Fruit fly (Drosophila melanogaster): ENCODE measurements around the gene CG17477.

The CG17477 gene

DNA sequence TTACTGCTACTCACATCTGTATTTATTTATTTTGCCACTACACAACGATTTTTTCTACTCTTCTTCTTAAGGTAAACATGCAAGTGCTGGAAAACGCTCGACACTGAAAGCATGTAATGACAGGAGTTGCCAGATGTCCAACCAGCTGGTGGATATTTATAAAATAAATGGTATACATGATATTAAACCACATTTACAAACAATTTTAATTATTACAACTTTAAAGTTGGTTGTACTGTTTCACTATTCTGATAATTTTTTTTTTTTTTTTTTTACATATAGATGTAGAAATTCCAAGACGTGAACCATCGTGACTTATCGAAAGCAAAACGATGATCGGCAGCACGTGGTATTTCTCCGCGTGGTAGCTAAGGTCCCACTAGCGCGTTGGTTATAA, 46.9 kb downstream of the CG17477 start, which contains the start of the genes Keap1 and kuk (continued):
- peak; percentile 86 for TF ChIP-seq dm (GFP tag; optimal IDR thresholded peaks at IDR 0.05)
- peak; percentile 35 for TF ChIP-seq NC2α (GFP tag; optimal IDR thresholded peaks at IDR 0.05)
- peak; percentile 92 for TF ChIP-seq Lhr (GFP tag; optimal IDR thresholded peaks at IDR 0.05)
- no peak for TF ChIP-seq bowl (GFP tag; IDR thresholded peaks at IDR 0.05)
- TF ChIP-seq slp2 (GFP tag; optimal IDR thresholded peaks at IDR 0.05), result no peak
- no peak for TF ChIP-seq sens-2 (GFP tag; IDR thresholded peaks at IDR 0.05)
- peak; percentile 44 for TF ChIP-seq schlank (tag; optimal IDR thresholded peaks at IDR 0.05)
- TF ChIP-seq Mad (GFP tag; optimal IDR thresholded peaks at IDR 0.05), result peak; percentile 72
- no peak for TF ChIP-seq CG34376 (GFP tag; optimal IDR thresholded peaks at IDR 0.05)
- TF ChIP-seq bsh (GFP tag; optimal IDR thresholded peaks at IDR 0.05), result peak in 1 of 2 experiments; percentile 24
- no peak for TF ChIP-seq Ravus (GFP tag; IDR thresholded peaks at IDR 0.05)
- TF ChIP-seq rib (GFP tag; IDR thresholded peaks at IDR 0.05), result 0 out of 2 replicates have a peak, but pooled peaks have one; percentile 17
- TF ChIP-seq Sry-β (GFP tag; optimal IDR thresholded peaks at IDR 0.05), result no peak
- peak; percentile 16; the same call in 1 of the 3 replicates for TF ChIP-seq CG11093 (GFP tag; IDR thresholded peaks at IDR 0.05)
- TF ChIP-seq gt (GFP tag; IDR thresholded peaks at IDR 0.05), result no peak
- peak; percentile 78 for TF ChIP-seq CG16813 (GFP tag; IDR thresholded peaks at IDR 0.05; ENCODE audit: partially characterized antibody)
- peak; percentile 46; the same call in 1 of the 2 replicates for TF ChIP-seq CG6272 (GFP tag; IDR thresholded peaks at IDR 0.05)
- TF ChIP-seq Dip3 (GFP tag; optimal IDR thresholded peaks at IDR 0.05), result peak; percentile 63
- peak; percentile 59 for TF ChIP-seq caup (GFP tag; optimal IDR thresholded peaks at IDR 0.05; ENCODE audit: severe bottlenecking)
- no peak for TF ChIP-seq CG16779 (GFP tag; IDR thresholded peaks at IDR 0.05)
- peak; percentile 5; the same call in 1 of the 2 replicates for TF ChIP-seq Rx (GFP tag; IDR thresholded peaks at IDR 0.05)
- peak; percentile 49 for TF ChIP-seq CG12744 (GFP tag; optimal IDR thresholded peaks at IDR 0.05)
- no peak for TF ChIP-seq Mrtf (GFP tag; IDR thresholded peaks at IDR 0.05)
- TF ChIP-seq vnd (GFP tag; IDR thresholded peaks at IDR 0.05; ENCODE audit: partially characterized antibody), result peak; percentile 70
- TF ChIP-seq CG8089 (GFP tag; optimal IDR thresholded peaks at IDR 0.05), result peak; percentile 24
- no peak for TF ChIP-seq org-1 (GFP tag; optimal IDR thresholded peaks at IDR 0.05)
- no peak for TF ChIP-seq kni (GFP tag; optimal IDR thresholded peaks at IDR 0.05)
- 0 out of 2 replicates have a peak, but pooled peaks have one; percentile 20 for TF ChIP-seq danr (GFP tag; IDR thresholded peaks at IDR 0.05)
- peak; percentile 23 for TF ChIP-seq CG16863 (GFP tag; optimal IDR thresholded peaks at IDR 0.05)
- peak; percentile 69 for TF ChIP-seq CG10462 (GFP tag; optimal IDR thresholded peaks at IDR 0.05)
- TF ChIP-seq zen (tag; optimal IDR thresholded peaks at IDR 0.05), result peak; percentile 34
- no peak for TF ChIP-seq ttk (GFP tag; IDR thresholded peaks at IDR 0.05)
- TF ChIP-seq NfI (GFP tag; optimal IDR thresholded peaks at IDR 0.05), result peak; percentile 71
- TF ChIP-seq Dref (GFP tag; IDR thresholded peaks at IDR 0.05), result peak; percentile 62
- TF ChIP-seq CG10543 (GFP tag; optimal IDR thresholded peaks at IDR 0.05), result peak; percentile 37
- no peak for TF ChIP-seq bigmax (GFP tag; optimal IDR thresholded peaks at IDR 0.05)
- no peak for TF ChIP-seq aop (GFP tag; IDR thresholded peaks at IDR 0.05)
- TF ChIP-seq hbn (GFP tag; IDR thresholded peaks at IDR 0.05; ENCODE audit: partially characterized antibody), result peak; percentile 83
- TF ChIP-seq CG6765 (GFP tag; optimal IDR thresholded peaks at IDR 0.05), result peak; percentile 35
- peak; percentile 74 for TF ChIP-seq CG9932 (GFP tag; IDR thresholded peaks at IDR 0.05)
- no peak for TF ChIP-seq sc (optimal IDR thresholded peaks at IDR 0.05)
- TF ChIP-seq sc (GFP tag; optimal IDR thresholded peaks at IDR 0.05), result no peak
- peak; percentile 60 for TF ChIP-seq gro (GFP tag; optimal IDR thresholded peaks at IDR 0.05)
- peak; percentile 52 for TF ChIP-seq Dek (tag; optimal IDR thresholded peaks at IDR 0.05)
- no peak for TF ChIP-seq wor (GFP tag; IDR thresholded peaks at IDR 0.05)
- peak; percentile 44; the same call in 1 of the 2 replicates for TF ChIP-seq al (GFP tag; IDR thresholded peaks at IDR 0.05)
- TF ChIP-seq HHEX (GFP tag; optimal IDR thresholded peaks at IDR 0.05), result peak; percentile 54
- TF ChIP-seq disco-r (GFP tag; optimal IDR thresholded peaks at IDR 0.05), result no peak
- 0 out of 3 replicates have a peak, but pooled peaks have one; percentile 49 for TF ChIP-seq mld (GFP tag; IDR thresholded peaks at IDR 0.05; ENCODE audit: partially characterized antibody)
- peak; percentile 72 for TF ChIP-seq CG2116 (GFP tag; optimal IDR thresholded peaks at IDR 0.05)
- TF ChIP-seq CG1024 (GFP tag; IDR thresholded peaks at IDR 0.05), result 0 out of 2 replicates have a peak, but pooled peaks have one; percentile 26

Data from whole organism, embryonic.